Worm (Caenorhabditis elegans) whole organism, early embryonic: ENCODE results near the gene frpr-5.

ENCODE experiments used
- B0310.2 ChIP-seq: sonication (generic microtip); optimal IDR thresholded peaks from 2 replicates; lab custom pipeline; 2016; ENCODE audit warnings: mild to moderate bottlenecking, missing genetic modification characterization, missing compliant biosample characterization
- F13C5.2 ChIP-seq: sonication (generic microtip); optimal IDR thresholded peaks from 2 replicates; lab custom pipeline; 2017; ENCODE audit warnings: mild to moderate bottlenecking, missing genetic modification characterization, inconsistent platforms, missing compliant biosample characterization
- aly-1 ChIP-seq: sonication (generic microtip); optimal IDR thresholded peaks from 2 replicates; lab custom pipeline; 2016; ENCODE audit warnings: missing genetic modification characterization, missing compliant biosample characterization
- ama-1 ChIP-seq: fragments of 150-350 bp; optimal IDR thresholded peaks from 2 replicates; lab custom pipeline; 2014
- ceh-13 ChIP-seq: fragments of 200-800 bp; sonication (Bioruptor generic); optimal IDR thresholded peaks from 2 replicates; lab custom pipeline; 2018; ENCODE audit warnings: mild to moderate bottlenecking, missing genetic modification characterization, missing compliant biosample characterization
- ceh-36 ChIP-seq: sonication (generic microtip); optimal IDR thresholded peaks from 2 replicates; lab custom pipeline; 2016; ENCODE audit warnings: missing genetic modification characterization, inconsistent platforms, missing compliant biosample characterization
- ets-7 ChIP-seq: sonication (generic microtip); optimal IDR thresholded peaks from 2 replicates; lab custom pipeline; 2016; ENCODE audit warnings: missing genotype, missing genetic modification characterization, missing compliant biosample characterization
- flt-1 ChIP-seq: fragments of 200-800 bp; sonication (Bioruptor generic); IDR thresholded peaks from 2 replicates; pipeline ENCODE4 v1.3.6; 2022; ENCODE audit warnings: missing genetic modification characterization, missing compliant biosample characterization
- hmbx-1 ChIP-seq: sonication (generic microtip); optimal IDR thresholded peaks from 2 replicates; lab custom pipeline; 2016; ENCODE audit warnings: mild to moderate bottlenecking, missing genetic modification characterization, missing compliant biosample characterization
- hmg-4 ChIP-seq: fragments of 200-800 bp; sonication (Bioruptor generic); optimal IDR thresholded peaks from 2 replicates; lab custom pipeline; 2018; ENCODE audit warnings: mild to moderate bottlenecking, missing genetic modification characterization, missing compliant biosample characterization
- hnd-1 ChIP-seq: sonication (generic microtip); optimal IDR thresholded peaks from 2 replicates; lab custom pipeline; 2016; ENCODE audit warnings: missing genetic modification characterization, missing compliant biosample characterization
- pes-1 ChIP-seq: fragments of 200-800 bp; sonication (Bioruptor generic); IDR thresholded peaks from 2 replicates; pipeline ENCODE4 v1.3.6; 2022; ENCODE audit warnings: missing genetic modification reagents, missing genetic modification characterization, missing compliant biosample characterization
- scrt-1 ChIP-seq: fragments of 200-800 bp; sonication (Bioruptor generic); IDR thresholded peaks from 2 replicates; pipeline ENCODE4 v1.3.6; 2022; ENCODE audit warnings: missing genetic modification characterization, missing compliant biosample characterization
- sea-1 ChIP-seq: fragments of 200-800 bp; sonication (Bioruptor generic); conservative IDR thresholded peaks from 2 replicates; pipeline ENCODE4 v1.3.6; 2022; ENCODE audit warnings: missing genetic modification characterization, missing compliant biosample characterization
- tbx-11 ChIP-seq: fragments of 200-800 bp; sonication (Bioruptor generic); IDR thresholded peaks from 2 replicates; pipeline ENCODE4 v1.3.6; 2022; ENCODE audit warnings: missing genetic modification characterization, missing compliant biosample characterization
- tbx-37 ChIP-seq: fragments of 200-800 bp; sonication (Bioruptor generic); conservative IDR thresholded peaks from 2 replicates; pipeline ENCODE4 v1.3.6; 2022; ENCODE audit warnings: missing genetic modification reagents, missing genetic modification characterization, missing compliant biosample characterization
- tra-4 ChIP-seq: sonication (generic microtip); optimal IDR thresholded peaks from 2 replicates; lab custom pipeline; 2017; ENCODE audit warnings: missing genetic modification characterization, missing compliant biosample characterization

The frpr-5 gene

ce11 chrV:13536058-13536579 lies at the start of gene frpr-5:
TSS of gene frpr-5 (minus strand) at chrV:13536108.
- TF ChIP-seq hmbx-1 (tag; lab: Kevin White, UChicago) (no peak), hnd-1 (tag; lab: Kevin White, UChicago) (no peak), ama-1 (no peak), sea-1 (GFP tag; lab: Robert Waterston, UW) (no peak), tbx-11 (GFP tag; lab: Robert Waterston, UW) (no peak), pes-1 (GFP tag; lab: Robert Waterston, UW) (no peak), B0310.2 (tag; lab: Kevin White, UChicago) (no peak), hmg-4 (GFP tag; lab: Kevin White, UChicago) (no peak), scrt-1 (no peak)

- TF ChIP-seq F13C5.2 (no peak), scrt-1 (no peak), flt-1 (no peak), B0310.2 (tag; lab: Kevin White, UChicago) (no peak), tbx-11 (GFP tag; lab: Robert Waterston, UW) (no peak), ceh-36 (tag; lab: Kevin White, UChicago) (no peak), tra-4 (tag; lab: Kevin White, UChicago) (no peak), hmg-4 (GFP tag; lab: Kevin White, UChicago) (no peak), aly-1 (no peak), tbx-37 (GFP tag; lab: Robert Waterston, UW) (no peak), sea-1 (GFP tag; lab: Robert Waterston, UW) (no peak), ama-1 (no peak), ceh-13 (GFP tag; lab: Kevin White, UChicago) (no peak), pes-1 (GFP tag; lab: Robert Waterston, UW) (no peak)
These were observed 48.6 kb upstream of the frpr-5 start, which contains the start of gene F53F4.1 for ce11 chrV:13584484-13584883. TSS of gene F53F4.1 (plus strand) at chrV:13584784.

ce11 chrV:13580696-13581095 lies 44.8 kb upstream of the frpr-5 start, which contains the start of gene C50B8.5:
TSS of gene C50B8.5 (plus strand) at chrV:13580968.
- no peak for TF ChIP-seq B0310.2 (tag; lab: Kevin White, UChicago)
- no peak for TF ChIP-seq scrt-1
- TF ChIP-seq flt-1 = no peak
- TF ChIP-seq tbx-37 (GFP tag; lab: Robert Waterston, UW) = no peak
- no peak for TF ChIP-seq pes-1 (GFP tag; lab: Robert Waterston, UW)
- no peak for TF ChIP-seq ceh-13 (GFP tag; lab: Kevin White, UChicago)
- no peak for TF ChIP-seq ceh-36 (tag; lab: Kevin White, UChicago)
- TF ChIP-seq hmg-4 (GFP tag; lab: Kevin White, UChicago) = no peak
- TF ChIP-seq sea-1 (GFP tag; lab: Robert Waterston, UW) = no peak
- no peak for TF ChIP-seq ama-1
- TF ChIP-seq aly-1 = no peak
- TF ChIP-seq ets-7 (tag; lab: Kevin White, UChicago) = no peak
- TF ChIP-seq tbx-11 (GFP tag; lab: Robert Waterston, UW) = no peak
- TF ChIP-seq tra-4 (tag; lab: Kevin White, UChicago) = no peak
- no peak for TF ChIP-seq hnd-1 (tag; lab: Kevin White, UChicago)
- no peak for TF ChIP-seq F13C5.2
- no peak for TF ChIP-seq hmbx-1 (tag; lab: Kevin White, UChicago)

- TF ChIP-seq hmbx-1 (tag; lab: Kevin White, UChicago) = no peak
- TF ChIP-seq ama-1 = no peak
- no peak for TF ChIP-seq tra-4 (tag; lab: Kevin White, UChicago)
- no peak for TF ChIP-seq ets-7 (tag; lab: Kevin White, UChicago)
- TF ChIP-seq ceh-13 (GFP tag; lab: Kevin White, UChicago) = no peak
- no peak for TF ChIP-seq hmg-4 (GFP tag; lab: Kevin White, UChicago)
- TF ChIP-seq tbx-37 (GFP tag; lab: Robert Waterston, UW) = no peak
- no peak for TF ChIP-seq B0310.2 (tag; lab: Kevin White, UChicago)
- TF ChIP-seq tbx-11 (GFP tag; lab: Robert Waterston, UW) = no peak
- TF ChIP-seq ceh-36 (tag; lab: Kevin White, UChicago) = no peak
- TF ChIP-seq scrt-1 = no peak
- no peak for TF ChIP-seq F13C5.2
- TF ChIP-seq pes-1 (GFP tag; lab: Robert Waterston, UW) = no peak
- TF ChIP-seq hnd-1 (tag; lab: Kevin White, UChicago) = no peak
- no peak for TF ChIP-seq flt-1
- TF ChIP-seq aly-1 = no peak
- no peak for TF ChIP-seq sea-1 (GFP tag; lab: Robert Waterston, UW)
These were observed 42.7 kb upstream of the frpr-5 start, which contains the start of gene C50B8.6 for ce11 chrV:13578637-13579036. TSS of gene C50B8.6 (plus strand) at chrV:13578972.

ce11 chrV:13577463-13577862 lies 41.6 kb upstream of the frpr-5 start:
- TF ChIP-seq F13C5.2 (no peak), hmg-4 (GFP tag; lab: Kevin White, UChicago) (no peak), sea-1 (GFP tag; lab: Robert Waterston, UW) (no peak), tra-4 (tag; lab: Kevin White, UChicago) (no peak)

- no peak for TF ChIP-seq tbx-37 (GFP tag; lab: Robert Waterston, UW)
- no peak for TF ChIP-seq hnd-1 (tag; lab: Kevin White, UChicago)
- TF ChIP-seq sea-1 (GFP tag; lab: Robert Waterston, UW) = no peak
- no peak for TF ChIP-seq ceh-36 (tag; lab: Kevin White, UChicago)
These were observed 40.9 kb upstream of the frpr-5 start for ce11 chrV:13576828-13577227.

ce11 chrV:13575866-13576265 lies 40.0 kb upstream of the frpr-5 start:
- TF ChIP-seq F13C5.2 (no peak), ama-1 (no peak), pes-1 (GFP tag; lab: Robert Waterston, UW) (no peak), scrt-1 (no peak), ets-7 (tag; lab: Kevin White, UChicago) (no peak)
